Fruit fly (Drosophila melanogaster) whole organism: ENCODE results near the gene Acsf2.

Source experiments
- CG8478 ChIP-seq: fragments of >200 bp; optimal IDR thresholded peaks from 2 replicates; lab custom pipeline; 2018; ENCODE audit warnings: inconsistent platforms
- Dll ChIP-seq: fragments of >200 bp; optimal IDR thresholded peaks from 2 replicates; lab custom pipeline; 2017
- pan ChIP-seq: fragments of >200 bp; optimal IDR thresholded peaks from 2 replicates; lab custom pipeline; 2017
- psq ChIP-seq: fragments of >200 bp; optimal IDR thresholded peaks from 2 replicates; lab custom pipeline; 2017
- usp ChIP-seq: fragments of >200 bp; optimal IDR thresholded peaks from 2 replicates; lab custom pipeline; 2017; ENCODE audit warnings: missing biosample characterization, missing genetic modification characterization, mixed read lengths

DNA sequence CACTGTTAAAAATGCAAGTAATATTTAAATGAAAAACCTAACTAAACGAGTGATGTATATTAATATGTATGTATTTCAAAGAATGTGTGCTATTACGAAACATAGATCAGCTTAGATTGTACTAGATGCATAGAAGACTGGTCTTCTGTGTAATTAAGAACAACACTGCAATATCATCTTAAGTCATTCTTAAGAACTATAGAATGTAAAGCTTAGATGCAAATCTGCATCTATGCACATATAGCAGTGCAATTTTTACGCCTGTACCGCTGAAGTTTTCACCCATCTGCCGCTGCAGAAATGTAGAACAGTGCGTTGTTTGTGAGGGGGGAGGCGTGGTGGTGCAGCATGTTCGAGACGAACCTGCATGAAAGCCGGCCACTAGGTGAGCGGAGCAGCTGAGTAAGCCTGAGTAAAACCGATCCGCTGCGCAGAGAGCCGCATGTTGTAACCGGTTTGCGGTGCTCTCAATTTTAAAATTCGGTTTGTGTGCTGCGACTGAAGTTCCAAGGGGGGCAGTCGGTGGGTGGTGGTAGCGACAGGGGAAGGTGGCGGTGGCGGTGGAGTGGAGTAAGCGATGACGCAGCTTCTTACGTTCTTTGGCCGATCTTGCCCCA, 45.3 kb downstream of the Acsf2 start:
- no peak for TF ChIP-seq psq (lab: Kevin White, UChicago)
- TF ChIP-seq Dll = peak; percentile 82
- TF ChIP-seq CG8478 = no peak
- no peak for TF ChIP-seq usp
- TF ChIP-seq pan (lab: Kevin White, UChicago) = no peak
